Fruit fly (Drosophila melanogaster): ENCODE results near the gene CG4572.

The CG4572 gene

DNA sequence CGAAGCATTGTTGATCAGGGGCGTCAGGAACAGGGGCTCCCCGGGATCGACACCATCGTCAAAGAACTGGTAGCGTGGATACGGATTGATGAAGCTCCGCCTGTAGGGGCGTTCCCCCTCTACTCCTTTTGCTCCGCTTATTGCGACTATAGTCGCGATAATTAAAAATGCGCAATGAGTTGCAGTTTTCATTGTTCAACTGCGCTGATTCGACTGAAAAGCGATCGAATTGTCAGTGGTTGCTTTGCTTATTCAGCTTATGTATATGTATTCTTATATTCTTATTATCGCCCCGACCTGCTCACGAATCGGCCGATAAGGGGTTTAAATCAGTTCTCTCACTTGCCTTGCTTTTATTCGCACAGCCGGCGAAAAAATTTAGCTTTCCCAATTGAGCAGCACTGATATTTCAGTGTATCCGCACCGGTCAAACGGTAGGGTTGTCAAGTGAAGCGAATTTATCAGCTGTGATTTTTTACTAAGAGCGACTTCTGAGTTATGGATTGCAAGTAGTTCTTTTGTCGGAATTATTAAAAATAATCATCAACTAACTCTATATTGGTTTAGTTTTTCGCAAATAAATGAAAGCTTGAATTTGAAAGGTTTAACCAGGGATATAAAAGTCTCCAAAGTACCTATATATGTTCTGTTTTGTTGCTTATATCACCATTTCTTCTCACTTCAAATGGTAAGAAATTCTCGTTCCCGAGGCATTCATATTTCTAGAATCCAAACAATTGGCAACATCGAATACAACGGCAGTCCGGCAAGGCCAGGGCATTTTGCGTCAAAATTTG is at the start of gene CG4572, which contains the start of gene CG4686 (continued):
- TF ChIP-seq CG7271 (tag; optimal IDR thresholded peaks at IDR 0.05), result peak; percentile 3
- peak; percentile 18; the same call in 2 of the 3 replicates for TF ChIP-seq B-H1 (GFP tag; IDR thresholded peaks at IDR 0.05)
- no peak for TF ChIP-seq ash1 (GFP tag; optimal IDR thresholded peaks at IDR 0.05)
- peak; percentile 58; the same call in 1 of the 3 replicates for TF ChIP-seq jigr1 (GFP tag; IDR thresholded peaks at IDR 0.05)
- TF ChIP-seq ken (GFP tag; IDR thresholded peaks at IDR 0.05), result peak; percentile 54; the same call in 1 of the 3 replicates
- TF ChIP-seq CG18476 (GFP tag; optimal IDR thresholded peaks at IDR 0.05), result peak; percentile 66
- no peak; the same call in 1 of the 3 replicates for TF ChIP-seq zfh1 (GFP tag; IDR thresholded peaks at IDR 0.05)
- TF ChIP-seq CG10462 (GFP tag; optimal IDR thresholded peaks at IDR 0.05), result peak; percentile 47
- TF ChIP-seq CG10959 (GFP tag; IDR thresholded peaks at IDR 0.05), result no peak
- TF ChIP-seq ind (GFP tag; optimal IDR thresholded peaks at IDR 0.05), result peak; percentile 81
- TF ChIP-seq disco-r (GFP tag; optimal IDR thresholded peaks at IDR 0.05), result peak; percentile 45
- peak; percentile 67; the same call in 2 of the 3 replicates for TF ChIP-seq gce (GFP tag; IDR thresholded peaks at IDR 0.05)
- TF ChIP-seq CG16815 (GFP tag; optimal IDR thresholded peaks at IDR 0.05), result peak; percentile 54
- TF ChIP-seq D19A (tag; optimal IDR thresholded peaks at IDR 0.05), result peak; percentile 62
- TF ChIP-seq cad (GFP tag; optimal IDR thresholded peaks at IDR 0.05), result no peak
- peak; percentile 63 for TF ChIP-seq CG13296 (GFP tag; optimal IDR thresholded peaks at IDR 0.05)
- no peak for TF ChIP-seq da (GFP tag; optimal IDR thresholded peaks at IDR 0.05)
- TF ChIP-seq CG17385 (GFP tag; optimal IDR thresholded peaks at IDR 0.05), result peak; percentile 58
- peak; percentile 40 for TF ChIP-seq CrebB (tag; optimal IDR thresholded peaks at IDR 0.05)
- no peak for TF ChIP-seq ap (GFP tag; IDR thresholded peaks at IDR 0.05)
- peak; percentile 41 for TF ChIP-seq CG8290 (GFP tag; optimal IDR thresholded peaks at IDR 0.05)
- peak; percentile 21 to 67 for TF ChIP-seq CG8290 (tag; optimal IDR thresholded peaks at IDR 0.05)
- TF ChIP-seq HmgZ (tag; optimal IDR thresholded peaks at IDR 0.05), result peak; percentile 66
- TF ChIP-seq Bdp1 (GFP tag; optimal IDR thresholded peaks at IDR 0.05), result peak; percentile 48
- no peak for TF ChIP-seq HLH4C (GFP tag; IDR thresholded peaks at IDR 0.05; ENCODE audit: partially characterized antibody)
- TF ChIP-seq CG9797 (GFP tag; optimal IDR thresholded peaks at IDR 0.05), result peak; percentile 22
- peak; percentile 51 for TF ChIP-seq caup (GFP tag; optimal IDR thresholded peaks at IDR 0.05; ENCODE audit: severe bottlenecking)
- TF ChIP-seq mirr (GFP tag; optimal IDR thresholded peaks at IDR 0.05), result no peak
- peak; percentile 50 for TF ChIP-seq CG11723 (GFP tag; optimal IDR thresholded peaks at IDR 0.05)
- TF ChIP-seq CG31441 (GFP tag; IDR thresholded peaks at IDR 0.05), result peak; percentile 92
- no peak for TF ChIP-seq CG5180 (GFP tag; optimal IDR thresholded peaks at IDR 0.05)
- TF ChIP-seq tio (GFP tag; optimal IDR thresholded peaks at IDR 0.05), result peak; percentile 72
- peak; percentile 72 for TF ChIP-seq shn (GFP tag; optimal IDR thresholded peaks at IDR 0.05)
- peak; percentile 91 for TF ChIP-seq CG2120 (GFP tag; optimal IDR thresholded peaks at IDR 0.05)
- TF ChIP-seq CG14965 (GFP tag; optimal IDR thresholded peaks at IDR 0.05; ENCODE audit: borderline replicate concordance), result no peak
- TF ChIP-seq ase (GFP tag; IDR thresholded peaks at IDR 0.05), result peak; percentile 65
- peak; percentile 59 for TF ChIP-seq chn (GFP tag; optimal IDR thresholded peaks at IDR 0.05)
- no peak for TF ChIP-seq Spps (tag; optimal IDR thresholded peaks at IDR 0.05)
- peak; percentile 77 for TF ChIP-seq CG6689 (GFP tag; IDR thresholded peaks at IDR 0.05)
- TF ChIP-seq CG2889 (GFP tag; IDR thresholded peaks at IDR 0.05), result no peak
- TF ChIP-seq Bteb2 (GFP tag; optimal IDR thresholded peaks at IDR 0.05), result peak; percentile 67
- TF ChIP-seq CG9817 (tag; optimal IDR thresholded peaks at IDR 0.05), result peak; percentile 81
- TF ChIP-seq gcm (GFP tag; optimal IDR thresholded peaks at IDR 0.05), result peak; percentile 7
- TF ChIP-seq NfI (GFP tag; optimal IDR thresholded peaks at IDR 0.05), result peak; percentile 75
- TF ChIP-seq lmd (GFP tag; IDR thresholded peaks at IDR 0.05), result peak; percentile 83
- peak; percentile 59 for TF ChIP-seq bcd (GFP tag; optimal IDR thresholded peaks at IDR 0.05)
- no peak for TF ChIP-seq cg (GFP tag; optimal IDR thresholded peaks at IDR 0.05)
- TF ChIP-seq YL-1 (GFP tag; optimal IDR thresholded peaks at IDR 0.05), result peak; percentile 60
- TF ChIP-seq CG1647 (GFP tag; optimal IDR thresholded peaks at IDR 0.05), result peak; percentile 85
- TF ChIP-seq gcm2 (GFP tag; optimal IDR thresholded peaks at IDR 0.05), result peak; percentile 7
